Worm (Caenorhabditis elegans) whole organism, mixed stage, embryonic: ENCODE results near the gene Y41C4A.8.

Source experiments
- lin-13 ChIP-seq: fragments of 150-350 bp; optimal IDR thresholded peaks from 2 replicates; lab custom pipeline; 2014; ENCODE audit warnings: missing biosample characterization, missing genetic modification characterization
- mep-1 ChIP-seq: fragments of 150-350 bp; optimal IDR thresholded peaks from 2 replicates; lab custom pipeline; 2017; ENCODE audit warnings: missing biosample characterization, missing genetic modification reagents, missing genetic modification characterization, inconsistent platforms

- TF ChIP-seq lin-13 (no peak), mep-1 (tag; lab: Kevin White, UChicago) (no peak)
These were observed 47.9 kb downstream of the Y41C4A.8 start for ce11 chrIII:11660736-11661135.
